Fruit fly (Drosophila melanogaster): ENCODE data around the gene Ect3.

Ect3 gene

dm6 chr3R:11967262-11968029 lies 31.6 kb upstream of the Ect3 start, which contains the start of the genes CG12213 and GC1 (continued):
- TF ChIP-seq fd96Cb (tag; optimal IDR thresholded peaks at IDR 0.05) = no peak
- no peak for TF ChIP-seq CG6813 (GFP tag; optimal IDR thresholded peaks at IDR 0.05)
- TF ChIP-seq gt (GFP tag; IDR thresholded peaks at IDR 0.05) = no peak
- peak; percentile 93 for TF ChIP-seq ato (GFP tag; IDR thresholded peaks at IDR 0.05; ENCODE audit: partially characterized antibody)
- TF ChIP-seq chn (GFP tag; optimal IDR thresholded peaks at IDR 0.05) = no peak
- TF ChIP-seq Dad (GFP tag; optimal IDR thresholded peaks at IDR 0.05) = peak; percentile 10
- no peak for TF ChIP-seq CG15011 (GFP tag; optimal IDR thresholded peaks at IDR 0.05)
- no peak for TF ChIP-seq hth (optimal IDR thresholded peaks at IDR 0.05)
- no peak for TF ChIP-seq tx (GFP tag; optimal IDR thresholded peaks at IDR 0.05)
- no peak for TF ChIP-seq CG9215 (GFP tag; IDR thresholded peaks at IDR 0.05)
- no peak for TF ChIP-seq ranshi (GFP tag; IDR thresholded peaks at IDR 0.05)
- TF ChIP-seq CG1647 (GFP tag; optimal IDR thresholded peaks at IDR 0.05) = peak; percentile 12
- TF ChIP-seq abd-A (tag; optimal IDR thresholded peaks at IDR 0.05) = no peak
- TF ChIP-seq HmgZ (tag; optimal IDR thresholded peaks at IDR 0.05) = peak; percentile 21
- TF ChIP-seq Nf-YA (GFP tag; IDR thresholded peaks at IDR 0.05) = no peak
- TF ChIP-seq Hey (tag; optimal IDR thresholded peaks at IDR 0.05) = no peak
- TF ChIP-seq CG17361 (GFP tag; IDR thresholded peaks at IDR 0.05) = peak; percentile 61; the same call in 2 of the 3 replicates
- TF ChIP-seq ase (GFP tag; IDR thresholded peaks at IDR 0.05) = no peak
- peak; percentile 89; the same call in 1 of the 3 replicates for TF ChIP-seq jigr1 (GFP tag; IDR thresholded peaks at IDR 0.05)
- no peak for TF ChIP-seq aop (GFP tag; IDR thresholded peaks at IDR 0.05)
- no peak for TF ChIP-seq CG4282 (GFP tag; optimal IDR thresholded peaks at IDR 0.05)
- TF ChIP-seq B-H2 (GFP tag; optimal IDR thresholded peaks at IDR 0.05) = no peak
- peak; percentile 99 for TF ChIP-seq unc-4 (GFP tag; IDR thresholded peaks at IDR 0.05; ENCODE audit: partially characterized antibody)
- TF ChIP-seq trem (tag; optimal IDR thresholded peaks at IDR 0.05) = peak; percentile 93
- TF ChIP-seq wdn (GFP tag; IDR thresholded peaks at IDR 0.05) = no peak
- TF ChIP-seq dysf (GFP tag; IDR thresholded peaks at IDR 0.05) = no peak
- no peak for TF ChIP-seq Tbp (GFP tag; optimal IDR thresholded peaks at IDR 0.05)
- peak; percentile 98 for TF ChIP-seq hbn (GFP tag; IDR thresholded peaks at IDR 0.05; ENCODE audit: partially characterized antibody)
- TF ChIP-seq bab2 (GFP tag; optimal IDR thresholded peaks at IDR 0.05) = no peak
- no peak for TF ChIP-seq CG12236 (GFP tag; optimal IDR thresholded peaks at IDR 0.05)
- no peak for TF ChIP-seq CG7745 (tag; optimal IDR thresholded peaks at IDR 0.05)
- TF ChIP-seq Xrp1 (GFP tag; IDR thresholded peaks at IDR 0.05) = no peak
- TF ChIP-seq CG4617 (GFP tag; optimal IDR thresholded peaks at IDR 0.05; ENCODE audit: borderline replicate concordance) = peak; percentile 65
- TF ChIP-seq ci (GFP tag; IDR thresholded peaks at IDR 0.05) = no peak
- no peak for TF ChIP-seq luna (GFP tag; optimal IDR thresholded peaks at IDR 0.05)
- TF ChIP-seq dati (GFP tag; IDR thresholded peaks at IDR 0.05) = no peak
- no peak for TF ChIP-seq dm (GFP tag; optimal IDR thresholded peaks at IDR 0.05)
- TF ChIP-seq CG8290 (GFP tag; optimal IDR thresholded peaks at IDR 0.05) = peak; percentile 83
- peak; percentile 32 to 64 for TF ChIP-seq CG8290 (tag; optimal IDR thresholded peaks at IDR 0.05)
- no peak for TF ChIP-seq CG31365 (tag; optimal IDR thresholded peaks at IDR 0.05)
- TF ChIP-seq sima (GFP tag; optimal IDR thresholded peaks at IDR 0.05) = no peak
- TF ChIP-seq Nf-YC (tag; optimal IDR thresholded peaks at IDR 0.05) = peak; percentile 75
- TF ChIP-seq usp (GFP tag; optimal IDR thresholded peaks at IDR 0.05) = no peak
- no peak for TF ChIP-seq BtbVII (GFP tag; optimal IDR thresholded peaks at IDR 0.05)
- no peak for TF ChIP-seq CG5180 (GFP tag; optimal IDR thresholded peaks at IDR 0.05)
- no peak for TF ChIP-seq CG13123 (GFP tag; optimal IDR thresholded peaks at IDR 0.05)
- peak; percentile 40 for TF ChIP-seq CG4424 (GFP tag; optimal IDR thresholded peaks at IDR 0.05)
- peak; percentile 97 for TF ChIP-seq CG42726 (GFP tag; IDR thresholded peaks at IDR 0.05; ENCODE audit: partially characterized antibody)
- TF ChIP-seq gcm (GFP tag; optimal IDR thresholded peaks at IDR 0.05) = no peak
- no peak for TF ChIP-seq CG8478 (optimal IDR thresholded peaks at IDR 0.05)
- TF ChIP-seq Usf (GFP tag; optimal IDR thresholded peaks at IDR 0.05) = no peak
- TF ChIP-seq BEAF-32 (GFP tag; optimal IDR thresholded peaks at IDR 0.05) = peak; percentile 99

Measured in whole organism, embryonic.